Worm (Caenorhabditis elegans): ENCODE results near the gene swip-10.

DNA sequence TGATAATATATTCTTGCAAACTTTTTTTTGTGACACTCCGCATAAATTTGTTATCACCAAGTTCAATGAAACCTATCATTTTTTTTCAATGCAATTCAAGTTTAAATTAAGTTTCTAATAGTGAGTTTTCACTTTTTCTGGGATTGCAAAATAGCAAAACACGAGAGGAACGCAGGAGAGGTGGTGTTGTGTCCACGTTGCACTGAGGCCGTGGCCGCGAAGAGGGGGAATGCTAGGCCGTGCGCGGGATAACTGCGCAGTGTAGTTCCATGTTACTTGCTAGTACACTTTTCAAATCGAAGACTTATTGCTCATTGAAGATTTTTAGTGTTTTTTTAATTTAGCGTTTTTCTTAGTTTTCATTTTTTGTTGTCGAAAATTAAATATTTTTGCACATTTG lies 9.9 kb downstream of the swip-10 start:
- TF ChIP-seq ctbp-1 (GFP tag; IDR thresholded peaks at IDR 0.05) (no peak), dmd-6 (GFP tag; IDR thresholded peaks at IDR 0.05) (no peak), dpl-1 (GFP tag; optimal IDR thresholded peaks at IDR 0.05) (no peak), lir-3 (tag; optimal IDR thresholded peaks at IDR 0.05) (no peak), daf-12 (tag; optimal IDR thresholded peaks at IDR 0.05) (no peak), aha-1 (tag) (no peak), ztf-11 (tag; optimal IDR thresholded peaks at IDR 0.05) (no peak), nhr-48 (tag; optimal IDR thresholded peaks at IDR 0.05) (no peak)
